Fruit fly (Drosophila melanogaster) whole organism, adult: Measurements from ENCODE around the gene dlt.

Experiments used
- CG11617 ChIP-seq: fragments of 200-800 bp; sonication (Bioruptor generic); optimal IDR thresholded peaks from 2 replicates; lab custom pipeline; 2017; ENCODE audit warnings: mild to moderate bottlenecking, missing biosample characterization, missing genetic modification reagents, missing genetic modification characterization
- CG12768 ChIP-seq: fragments of 200-800 bp; sonication (Bioruptor generic); optimal IDR thresholded peaks from 2 replicates; lab custom pipeline; 2017; ENCODE audit warnings: missing biosample characterization, missing genetic modification characterization, mild to moderate bottlenecking, moderate library complexity, missing genetic modification reagents
- CG14711 ChIP-seq: fragments of 200-800 bp; sonication (Bioruptor generic); optimal IDR thresholded peaks from 2 replicates; lab custom pipeline; 2018; ENCODE audit warnings: missing biosample characterization, mild to moderate bottlenecking, missing genetic modification characterization, moderate library complexity
- CG1620 ChIP-seq: fragments of 200-800 bp; sonication (Bioruptor generic); optimal IDR thresholded peaks from 2 replicates; lab custom pipeline; 2016; ENCODE audit warnings: missing biosample characterization, missing genetic modification characterization
- CG33017 ChIP-seq: fragments of 200-800 bp; sonication (Bioruptor generic); optimal IDR thresholded peaks from 2 replicates; lab custom pipeline; 2018; ENCODE audit warnings: missing biosample characterization, mild to moderate bottlenecking, missing genetic modification characterization, moderate library complexity
- CG5204 ChIP-seq: fragments of 200-800 bp; sonication (Bioruptor generic); optimal IDR thresholded peaks from 2 replicates; lab custom pipeline; 2016; ENCODE audit warnings: missing biosample characterization, missing genetic modification characterization
- CG7045 ChIP-seq: fragments of 200-800 bp; sonication (Bioruptor generic); optimal IDR thresholded peaks from 2 replicates; lab custom pipeline; 2017; ENCODE audit warnings: missing biosample characterization, mild to moderate bottlenecking, missing genetic modification characterization
- CG7101 ChIP-seq: fragments of 200-800 bp; sonication (Bioruptor generic); optimal IDR thresholded peaks from 2 replicates; lab custom pipeline; 2018; ENCODE audit warnings: missing biosample characterization, mild to moderate bottlenecking, missing genetic modification characterization, moderate library complexity
- Clk ChIP-seq: fragments of 200-800 bp; sonication (Bioruptor generic); optimal IDR thresholded peaks from 2 replicates; lab custom pipeline; 2017; ENCODE audit warnings: missing biosample characterization, missing genetic modification characterization
- Crg-1 ChIP-seq: fragments of 200-800 bp; sonication (Bioruptor generic); optimal IDR thresholded peaks from 2 replicates; lab custom pipeline; 2016; ENCODE audit warnings: missing biosample characterization, missing genetic modification characterization
- Hr96 ChIP-seq: fragments of 200-800 bp; sonication (Bioruptor generic); optimal IDR thresholded peaks from 2 replicates; lab custom pipeline; 2016; ENCODE audit warnings: missing biosample characterization, missing genetic modification characterization
- Mnt ChIP-seq: fragments of 200-800 bp; sonication (Bioruptor generic); optimal IDR thresholded peaks from 2 replicates; lab custom pipeline; 2016; ENCODE audit warnings: missing biosample characterization, mild to moderate bottlenecking, missing genetic modification characterization
- bab1 ChIP-seq: fragments of 200-800 bp; sonication (Bioruptor generic); optimal IDR thresholded peaks from 3 replicates; lab custom pipeline; 2019; ENCODE audit warnings: missing biosample characterization, mild to moderate bottlenecking, missing genetic modification characterization, moderate library complexity
- cic ChIP-seq: fragments of 200-800 bp; sonication (Bioruptor generic); optimal IDR thresholded peaks from 2 replicates; lab custom pipeline; 2017; ENCODE audit warnings: missing biosample characterization, mild to moderate bottlenecking, missing genetic modification characterization, moderate library complexity
- cnc ChIP-seq, 2 experiments: fragments of >200 bp; optimal IDR thresholded peaks; 2 replicates each; lab custom pipeline; 2017
- kay ChIP-seq: fragments of 200-800 bp; sonication (Bioruptor generic); peaks from one replicate; lab custom pipeline; 2016; ENCODE audit warnings: missing biosample characterization, missing genetic modification characterization, borderline replicate concordance
- ovo ChIP-seq: fragments of 200-800 bp; sonication (Bioruptor generic); optimal IDR thresholded peaks from 2 replicates; lab custom pipeline; 2016; ENCODE audit warnings: missing biosample characterization, missing genetic modification characterization
- pad ChIP-seq: fragments of 200-800 bp; sonication (Bioruptor generic); optimal IDR thresholded peaks from 3 replicates; lab custom pipeline; 2017; ENCODE audit warnings: missing biosample characterization, missing genetic modification characterization, mild to moderate bottlenecking, moderate library complexity, missing genetic modification reagents
- tj ChIP-seq: fragments of 200-800 bp; sonication (Bioruptor generic); optimal IDR thresholded peaks from 3 replicates; lab custom pipeline; 2017; ENCODE audit warnings: missing biosample characterization, mild to moderate bottlenecking, missing genetic modification characterization, moderate library complexity
- toe ChIP-seq: fragments of 200-800 bp; sonication (Bioruptor generic); optimal IDR thresholded peaks from 2 replicates; lab custom pipeline; 2016; ENCODE audit warnings: missing biosample characterization, missing genetic modification characterization

The dlt gene

dm6 chr3L:1789339-1789738 is 5.8 kb downstream of the dlt start:
- TF ChIP-seq Mnt (GFP tag; lab: Kevin White, UChicago) (no peak), CG5204 (GFP tag; lab: Kevin White, UChicago) (no peak), cic (GFP tag; lab: Kevin White, UChicago) (peak; percentile 70), CG1620 (GFP tag; lab: Kevin White, UChicago) (no peak)

dm6 chr3L:1784092-1784491 is 11.0 kb downstream of the dlt start:
- TF ChIP-seq toe (GFP tag; lab: Kevin White, UChicago) (no peak), Hr96 (GFP tag; lab: Kevin White, UChicago) (no peak), cic (GFP tag; lab: Kevin White, UChicago) (peak; percentile 18)

dm6 chr3L:1777249-1777648 is 17.9 kb downstream of the dlt start, which contains the start of the genes CG2021 and mRpL46:
TSS of gene CG2021 (minus strand) at chr3L:1777411.
TSS of gene mRpL46 (plus strand) at chr3L:1777439.
- TF ChIP-seq ovo (GFP tag; lab: Kevin White, UChicago) (no peak), CG33017 (tag; lab: Kevin White, UChicago) (no peak), CG7045 (no peak), tj (GFP tag; lab: Kevin White, UChicago) (no peak), pad (no peak), Crg-1 (GFP tag; lab: Kevin White, UChicago) (no peak)

- no peak for TF ChIP-seq toe (GFP tag; lab: Kevin White, UChicago)
- peak; percentile 42 for TF ChIP-seq cic (GFP tag; lab: Kevin White, UChicago)
- TF ChIP-seq Hr96 (GFP tag; lab: Kevin White, UChicago), result peak; percentile 61
- peak; percentile 97 for TF ChIP-seq CG7101 (tag; lab: Kevin White, UChicago)
- TF ChIP-seq CG33017 (tag; lab: Kevin White, UChicago), result peak; percentile 97
- peak; percentile 79 for TF ChIP-seq CG1620 (GFP tag; lab: Kevin White, UChicago)
- TF ChIP-seq CG12768, result peak; percentile 60
- TF ChIP-seq CG7045, result peak; percentile 72
- TF ChIP-seq ovo (GFP tag; lab: Kevin White, UChicago), result peak; percentile 65
- TF ChIP-seq cnc (optimal IDR thresholded peaks at IDR 0.05; lab: Kevin White, UChicago), result peak in 1 of 2 experiments; percentile 43
- TF ChIP-seq bab1, result peak; percentile 82
- TF ChIP-seq Mnt (GFP tag; lab: Kevin White, UChicago), result peak; percentile 50
- TF ChIP-seq CG14711, result peak; percentile 89
- peak; percentile 93 for TF ChIP-seq CG11617 (GFP tag; lab: Kevin White, UChicago)
- peak; percentile 89 for TF ChIP-seq Crg-1 (GFP tag; lab: Kevin White, UChicago)
- TF ChIP-seq pad, result peak; percentile 55
- TF ChIP-seq kay (GFP tag; lab: Kevin White, UChicago), result no peak
- peak; percentile 70 for TF ChIP-seq tj (GFP tag; lab: Kevin White, UChicago)
- no peak for TF ChIP-seq Clk
- peak; percentile 70 for TF ChIP-seq CG5204 (GFP tag; lab: Kevin White, UChicago)
These were observed 20.1 kb downstream of the dlt start, which contains the start of the genes CG13933 and PolD2 for dm6 chr3L:1774713-1775648. TSS of gene CG13933 (minus strand) at chr3L:1775147. TSS of gene PolD2 (plus strand) at chr3L:1775633.

dm6 chr3L:1772593-1772992 is 22.5 kb downstream of the dlt start:
- TF ChIP-seq CG11617 (GFP tag; lab: Kevin White, UChicago), result no peak
- TF ChIP-seq ovo (GFP tag; lab: Kevin White, UChicago), result no peak
- no peak for TF ChIP-seq CG1620 (GFP tag; lab: Kevin White, UChicago)
- TF ChIP-seq pad, result no peak

- no peak for TF ChIP-seq CG14711
- TF ChIP-seq toe (GFP tag; lab: Kevin White, UChicago), result no peak
- no peak for TF ChIP-seq CG11617 (GFP tag; lab: Kevin White, UChicago)
- no peak for TF ChIP-seq cnc (optimal IDR thresholded peaks at IDR 0.05; lab: Kevin White, UChicago)
- no peak for TF ChIP-seq CG1620 (GFP tag; lab: Kevin White, UChicago)
- TF ChIP-seq CG7101 (tag; lab: Kevin White, UChicago), result no peak
- no peak for TF ChIP-seq ovo (GFP tag; lab: Kevin White, UChicago)
- TF ChIP-seq cic (GFP tag; lab: Kevin White, UChicago), result no peak
- TF ChIP-seq Hr96 (GFP tag; lab: Kevin White, UChicago), result no peak
- TF ChIP-seq CG5204 (GFP tag; lab: Kevin White, UChicago), result no peak
- TF ChIP-seq CG7045, result no peak
- TF ChIP-seq bab1, result no peak
- TF ChIP-seq CG12768, result no peak
These were observed 23.5 kb downstream of the dlt start, which contains the start of gene Dhc62B for dm6 chr3L:1771658-1772057. TSS of gene Dhc62B (minus strand) at chr3L:1771758.

- TF ChIP-seq bab1 (no peak), CG7045 (no peak), kay (GFP tag; lab: Kevin White, UChicago) (no peak), cic (GFP tag; lab: Kevin White, UChicago) (no peak), tj (GFP tag; lab: Kevin White, UChicago) (no peak), Mnt (GFP tag; lab: Kevin White, UChicago) (no peak), cnc (optimal IDR thresholded peaks at IDR 0.05; lab: Kevin White, UChicago) (no peak), Crg-1 (GFP tag; lab: Kevin White, UChicago) (no peak), ovo (GFP tag; lab: Kevin White, UChicago) (no peak), Clk (no peak), Hr96 (GFP tag; lab: Kevin White, UChicago) (no peak), pad (no peak), CG1620 (GFP tag; lab: Kevin White, UChicago) (no peak), CG11617 (GFP tag; lab: Kevin White, UChicago) (no peak), CG14711 (no peak)
These were observed 39.0 kb downstream of the dlt start, which contains the start of gene CG8001 for dm6 chr3L:1756143-1756542. TSS of gene CG8001 (plus strand) at chr3L:1756159.
